Worm (Caenorhabditis elegans): ENCODE data around the gene Y41C4A.21.
A peak's percentile ranks its signal among the peaks of the same experiment; 100 is the strongest.

The Y41C4A.21 gene

DNA sequence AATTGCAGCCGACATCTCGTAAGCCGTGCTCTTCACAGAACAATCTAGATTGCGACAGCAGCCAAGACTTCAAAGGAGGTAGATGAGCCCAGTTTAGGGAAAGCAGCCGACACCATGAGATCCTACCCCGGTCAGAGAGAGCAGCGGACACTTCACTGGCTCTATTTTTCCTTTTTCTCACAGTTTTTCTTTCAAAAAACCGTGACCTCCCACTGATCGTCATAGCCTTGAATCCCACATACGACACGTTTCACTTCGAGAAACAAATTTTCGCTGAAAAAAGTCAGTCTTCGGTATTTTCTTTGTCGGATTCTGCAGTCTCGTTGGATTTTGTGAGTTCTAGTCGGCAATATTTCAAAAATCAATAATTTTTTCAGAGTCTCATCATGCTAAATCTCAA, at the start of gene Y41C4A.21:
Gene Y41C4A.21 (plus strand): TSS at position 301 of the 400 bp plus-strand sequence.
- TF ChIP-seq nhr-47 (tag; optimal IDR thresholded peaks at IDR 0.05) (no peak), zag-1 (tag; optimal IDR thresholded peaks at IDR 0.05) (no peak), lin-15B (tag; optimal IDR thresholded peaks at IDR 0.05) (no peak), tbx-2 (tag; optimal IDR thresholded peaks at IDR 0.05) (no peak), mef-2 (tag; optimal IDR thresholded peaks at IDR 0.05) (no peak), tlp-1 (tag; optimal IDR thresholded peaks at IDR 0.05) (no peak), mdl-1 (tag; optimal IDR thresholded peaks at IDR 0.05) (no peak), unc-62 (GFP tag; optimal IDR thresholded peaks at IDR 0.05) (no peak), aly-2 (tag; optimal IDR thresholded peaks at IDR 0.05) (no peak), snu-23 (GFP tag; optimal IDR thresholded peaks at IDR 0.05) (no peak), nhr-20 (tag; optimal IDR thresholded peaks at IDR 0.05) (no peak), unc-130 (tag; optimal IDR thresholded peaks at IDR 0.05) (no peak), hlh-4 (tag; optimal IDR thresholded peaks at IDR 0.05) (no peak), lir-3 (tag; optimal IDR thresholded peaks at IDR 0.05; ENCODE audit: poor library complexity) (no peak), grh-1 (GFP tag; IDR thresholded peaks at IDR 0.05) (no peak), ces-1 (GFP tag; optimal IDR thresholded peaks at IDR 0.05) (no peak), C34B4.2 (tag; optimal IDR thresholded peaks at IDR 0.05) (no peak), nhr-71 (tag; optimal IDR thresholded peaks at IDR 0.05) (no peak), ama-1 (optimal IDR thresholded peaks at IDR 0.05) (no peak), pqm-1 (tag; optimal IDR thresholded peaks at IDR 0.05) (no peak)

DNA sequence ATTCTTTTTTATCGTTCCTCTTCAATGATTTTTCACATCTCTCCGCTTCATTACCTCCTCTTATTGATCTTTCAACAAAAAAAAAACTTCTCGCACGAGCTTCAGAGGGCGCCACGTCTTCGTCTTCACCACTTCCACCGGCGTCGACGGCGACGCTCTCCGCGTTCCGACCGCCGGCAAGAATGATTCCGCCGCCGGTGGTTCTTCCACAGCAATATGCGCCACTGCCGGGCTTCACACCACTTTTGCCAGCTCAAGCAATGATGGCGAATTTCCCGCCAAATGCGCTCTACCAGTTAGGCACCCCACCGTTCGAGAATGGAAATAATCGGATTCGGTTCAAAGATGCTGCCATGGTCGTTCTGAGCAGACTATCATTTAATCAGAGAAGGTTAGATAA, 49.1 kb upstream of the Y41C4A.21 start:
- no peak for TF ChIP-seq efl-1 (optimal IDR thresholded peaks at IDR 0.05)
- peak in 1 of 2 experiments; percentile 17 for TF ChIP-seq efl-1 (GFP tag; optimal IDR thresholded peaks at IDR 0.05 in 1 of 2)
- no peak for TF ChIP-seq zip-4 (GFP tag; optimal IDR thresholded peaks at IDR 0.05)

DNA sequence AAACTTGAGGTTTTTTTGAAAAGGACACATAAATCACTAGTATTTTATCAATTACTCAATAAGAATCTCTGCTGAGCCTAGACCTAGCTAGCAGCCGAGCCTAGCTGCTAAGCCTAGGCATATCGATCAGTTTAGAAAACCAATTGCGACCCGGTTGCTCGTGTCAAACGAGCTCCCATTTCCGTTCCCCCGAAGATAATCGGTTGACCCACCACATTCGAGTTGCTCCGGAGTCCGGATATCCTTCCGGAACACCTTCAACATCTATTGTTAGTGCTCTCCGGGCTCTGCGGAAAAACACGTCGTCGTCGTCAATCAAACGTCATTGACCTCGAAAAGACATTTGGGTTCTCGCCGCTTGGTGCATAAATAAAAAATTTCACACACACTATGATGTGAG, 48.4 kb upstream of the Y41C4A.21 start:
- TF ChIP-seq efl-3 (GFP tag; optimal IDR thresholded peaks at IDR 0.05) (no peak), dpl-1 (GFP tag; optimal IDR thresholded peaks at IDR 0.05) (no peak), fkh-8 (tag; optimal IDR thresholded peaks at IDR 0.05) (peak; percentile 11), ceh-63 (GFP tag; optimal IDR thresholded peaks at IDR 0.05) (no peak), hpl-2 (GFP tag; optimal IDR thresholded peaks at IDR 0.05) (no peak), mep-1 (tag; optimal IDR thresholded peaks at IDR 0.05) (no peak), dsc-1 (tag; optimal IDR thresholded peaks at IDR 0.05) (no peak), grh-1 (GFP tag; IDR thresholded peaks at IDR 0.05) (no peak)

DNA sequence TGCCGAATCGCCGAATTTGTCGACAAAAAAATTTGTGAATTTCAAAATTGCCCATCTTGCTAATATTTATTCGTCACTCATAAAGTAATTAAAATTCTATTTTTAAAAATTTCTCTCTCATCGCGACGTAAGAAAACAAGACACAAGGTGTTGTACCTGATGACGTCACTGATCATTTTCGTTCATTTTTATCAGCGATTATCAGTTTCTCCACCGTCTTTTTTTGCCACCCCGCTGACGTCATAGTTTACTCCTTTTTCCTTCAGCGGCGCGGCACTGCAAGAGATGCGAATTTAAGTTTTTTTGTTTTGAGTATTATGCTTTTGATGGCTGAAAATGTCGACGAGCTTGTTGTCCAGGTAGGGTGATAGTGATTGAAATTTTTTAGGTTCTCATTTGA, 47.4 kb upstream of the Y41C4A.21 start:
- TF ChIP-seq F16B12.6 (tag; optimal IDR thresholded peaks at IDR 0.05) (no peak), snu-23 (GFP tag; optimal IDR thresholded peaks at IDR 0.05) (peak; percentile 9), ceh-90 (tag; optimal IDR thresholded peaks at IDR 0.05) (no peak), lin-15B (tag; optimal IDR thresholded peaks at IDR 0.05) (no peak), unc-86 (tag; optimal IDR thresholded peaks at IDR 0.05) (no peak), nhr-19 (GFP tag; conservative IDR thresholded peaks at IDR 0.05) (no peak), C16A3.4 (tag; optimal IDR thresholded peaks at IDR 0.05) (no peak), zip-4 (GFP tag; optimal IDR thresholded peaks at IDR 0.05) (no peak), grh-1 (GFP tag; IDR thresholded peaks at IDR 0.05) (no peak), efl-3 (GFP tag; optimal IDR thresholded peaks at IDR 0.05) (no peak), nhr-11 (tag; optimal IDR thresholded peaks at IDR 0.05) (no peak), alr-1 (tag; optimal IDR thresholded peaks at IDR 0.05; ENCODE audit: borderline replicate concordance) (no peak), dsc-1 (tag; optimal IDR thresholded peaks at IDR 0.05) (peak; percentile 39), nhr-20 (tag; optimal IDR thresholded peaks at IDR 0.05) (peak; percentile 24), unc-98 (GFP tag; IDR thresholded peaks at IDR 0.05) (no peak), xbp-1 (tag; optimal IDR thresholded peaks at IDR 0.05) (no peak), hlh-4 (tag; optimal IDR thresholded peaks at IDR 0.05) (no peak), nhr-85 (tag) (peak; percentile 60), nhr-12 (tag; optimal IDR thresholded peaks at IDR 0.05) (no peak), nhr-84 (tag; optimal IDR thresholded peaks at IDR 0.05) (no peak), C34B4.2 (tag; optimal IDR thresholded peaks at IDR 0.05) (no peak), aly-2 (tag; optimal IDR thresholded peaks at IDR 0.05) (no peak), lir-3 (tag; optimal IDR thresholded peaks at IDR 0.05; ENCODE audit: poor library complexity) (no peak), ces-1 (GFP tag; optimal IDR thresholded peaks at IDR 0.05) (no peak), zag-1 (tag; optimal IDR thresholded peaks at IDR 0.05) (no peak), unc-62 (GFP tag; optimal IDR thresholded peaks at IDR 0.05) (no peak), ztf-11 (tag; optimal IDR thresholded peaks at IDR 0.05) (no peak), elt-3 (tag; optimal IDR thresholded peaks at IDR 0.05) (peak in 1 of 6 experiments; percentile 29), mab-9 (GFP tag; IDR thresholded peaks at IDR 0.05) (no peak), hpl-2 (GFP tag; optimal IDR thresholded peaks at IDR 0.05) (no peak), lin-14 (GFP tag; optimal IDR thresholded peaks at IDR 0.05) (peak; percentile 37), isw-1 (GFP tag; IDR thresholded peaks at IDR 0.05) (no peak)

Measured in whole organism, L1 larva.